Worm (Caenorhabditis elegans) whole organism, L4/young adult: ENCODE data around the gene fbxb-42.

Source experiments
- W03F9.2 ChIP-seq: fragments of 150-350 bp; optimal IDR thresholded peaks from 2 replicates; lab custom pipeline; 2014; ENCODE audit warnings: missing biosample characterization, missing genetic modification characterization
- dao-5 ChIP-seq: sonication (generic microtip); optimal IDR thresholded peaks from 2 replicates; lab custom pipeline; 2016; ENCODE audit warnings: missing genotype, missing genetic modification characterization, moderate library complexity, missing compliant biosample characterization
- him-1 ChIP-seq: sonication (generic microtip); optimal IDR thresholded peaks from 2 replicates; lab custom pipeline; 2016; ENCODE audit warnings: missing genotype, missing genetic modification reagents, missing genetic modification characterization, missing compliant biosample characterization

ce11 chrII:1538589-1538988 is 1.2 kb downstream of the fbxb-42 start, which contains the start of gene fbxb-44:
- TF ChIP-seq him-1 (no peak), W03F9.2 (tag; lab: Kevin White, UChicago) (no peak), dao-5 (tag; lab: Kevin White, UChicago) (no peak)
